Worm (Caenorhabditis elegans): ENCODE data around the gene C45B11.2.

- TF ChIP-seq him-1 (tag; optimal IDR thresholded peaks at IDR 0.05) = no peak
- TF ChIP-seq dao-5 (tag; optimal IDR thresholded peaks at IDR 0.05) = no peak
- no peak for TF ChIP-seq W03F9.2 (tag; optimal IDR thresholded peaks at IDR 0.05)
These were observed 20.6 kb downstream of the C45B11.2 start, which contains the start of gene T04C12.9 for ce11 chrV:11063115-11063514.
